Fruit fly (Drosophila melanogaster) whole organism, embryonic: ENCODE measurements around the gene CG5500.

Experiments
- Asciz ChIP-seq: fragments of 200-800 bp; sonication (Bioruptor generic); optimal IDR thresholded peaks from 2 replicates; lab custom pipeline; 2017; ENCODE audit warnings: missing biosample characterization, mild to moderate bottlenecking, missing genetic modification characterization, missing genetic modification reagents
- CG10147 ChIP-seq: fragments of 200-800 bp; sonication (Bioruptor generic); optimal IDR thresholded peaks from 2 replicates; lab custom pipeline; 2019; ENCODE audit warnings: missing biosample characterization, mild to moderate bottlenecking, missing genetic modification characterization, moderate library complexity
- CG10209 ChIP-seq: fragments of 200-800 bp; sonication (Bioruptor generic); optimal IDR thresholded peaks from 3 replicates; lab custom pipeline; 2017; ENCODE audit warnings: missing biosample characterization, mild to moderate bottlenecking, missing genetic modification characterization, missing genetic modification reagents
- CG12155 ChIP-seq: fragments of 200-800 bp; sonication (Bioruptor generic); optimal IDR thresholded peaks from 3 replicates; lab custom pipeline; 2016; ENCODE audit warnings: missing biosample characterization, missing genetic modification characterization
- CG1603 ChIP-seq: fragments of 200-800 bp; sonication (Bioruptor generic); optimal IDR thresholded peaks from 2 replicates; lab custom pipeline; 2019; ENCODE audit warnings: missing biosample characterization, mild to moderate bottlenecking, missing genetic modification characterization, moderate library complexity
- CG17359 ChIP-seq: fragments of 200-800 bp; sonication (Bioruptor generic); optimal IDR thresholded peaks from 3 replicates; lab custom pipeline; 2018; ENCODE audit warnings: missing biosample characterization, mild to moderate bottlenecking, missing genetic modification characterization, moderate library complexity
- CG17802 ChIP-seq: fragments of 200-800 bp; sonication (Bioruptor generic); optimal IDR thresholded peaks from 2 replicates; lab custom pipeline; 2018; ENCODE audit warnings: missing biosample characterization, mild to moderate bottlenecking, missing genetic modification characterization, moderate library complexity
- CG17829 ChIP-seq: fragments of 200-800 bp; optimal IDR thresholded peaks from 2 replicates; lab custom pipeline; 2019; ENCODE audit warnings: missing biosample characterization, mild to moderate bottlenecking, missing genetic modification characterization, moderate library complexity
- CG30020 ChIP-seq: fragments of 200-800 bp; optimal IDR thresholded peaks from 2 replicates; lab custom pipeline; 2019; ENCODE audit warnings: missing biosample characterization, mild to moderate bottlenecking, missing genetic modification characterization, moderate library complexity
- CG32772 ChIP-seq: fragments of 200-800 bp; sonication (Bioruptor generic); IDR thresholded peaks from 2 replicates; pipeline ENCODE4 v1.3.6; 2022; ENCODE audit warnings: missing biosample characterization, missing genetic modification characterization
- CG34376 ChIP-seq: fragments of 200-800 bp; sonication (Bioruptor generic); optimal IDR thresholded peaks from 2 replicates; lab custom pipeline; 2018; ENCODE audit warnings: missing biosample characterization, mild to moderate bottlenecking, missing genetic modification characterization
- CG6689 ChIP-seq: fragments of 200-800 bp; sonication (Bioruptor generic); IDR thresholded peaks from 2 replicates; pipeline ENCODE4 v1.3.6; 2022; ENCODE audit warnings: missing biosample characterization, missing genetic modification characterization
- CG7271 ChIP-seq: fragments of 200-800 bp; sonication (Bioruptor generic); optimal IDR thresholded peaks from 2 replicates; lab custom pipeline; 2018; ENCODE audit warnings: missing biosample characterization, mild to moderate bottlenecking, missing genetic modification characterization, moderate library complexity
- CG7786 ChIP-seq: fragments of 200-800 bp; sonication (Bioruptor generic); optimal IDR thresholded peaks from 2 replicates; lab custom pipeline; 2016; ENCODE audit warnings: missing biosample characterization, missing genetic modification characterization
- CG7963 ChIP-seq: fragments of 200-800 bp; sonication (Bioruptor generic); IDR thresholded peaks from 3 replicates; pipeline ENCODE4 v1.3.6; 2022; ENCODE audit warnings: missing biosample characterization, missing genetic modification characterization; ENCODE audit not compliant: partially characterized antibody
- CG8359 ChIP-seq: fragments of 200-800 bp; sonication (Bioruptor generic); optimal IDR thresholded peaks from 2 replicates; lab custom pipeline; 2017; ENCODE audit warnings: missing biosample characterization, mild to moderate bottlenecking, missing genetic modification characterization, borderline replicate concordance
- Chrac-16 ChIP-seq: fragments of 200-800 bp; sonication (Bioruptor generic); optimal IDR thresholded peaks from 3 replicates; lab custom pipeline; 2016; ENCODE audit warnings: missing biosample characterization, missing genetic modification characterization
- CrebB ChIP-seq: fragments of 200-800 bp; sonication (Bioruptor generic); optimal IDR thresholded peaks from 3 replicates; lab custom pipeline; 2018; ENCODE audit warnings: missing biosample characterization, mild to moderate bottlenecking, missing genetic modification characterization
- Dfd ChIP-seq, 2 experiments: fragments of >200 bp; optimal IDR thresholded peaks; 2 replicates each; lab custom pipeline; 2017; ENCODE audit warnings: missing biosample characterization in 2 of 2, missing genetic modification characterization in 2 of 2
- Dp ChIP-seq: fragments of 200-800 bp; sonication (Bioruptor generic); optimal IDR thresholded peaks from 2 replicates; lab custom pipeline; 2018; ENCODE audit warnings: missing biosample characterization, mild to moderate bottlenecking, missing genetic modification characterization, moderate library complexity
- E2f1 ChIP-seq: fragments of 200-800 bp; sonication (Bioruptor generic); IDR thresholded peaks from 2 replicates; pipeline ENCODE4 v1.3.6; 2022; ENCODE audit warnings: missing biosample characterization, missing genetic modification characterization
- Ets97D ChIP-seq: fragments of 200-800 bp; sonication (Bioruptor generic); optimal IDR thresholded peaks from 3 replicates; lab custom pipeline; 2016; ENCODE audit warnings: missing biosample characterization, missing genetic modification characterization
- Lpt ChIP-seq: fragments of >200 bp; optimal IDR thresholded peaks from 2 replicates; lab custom pipeline; 2018; ENCODE audit warnings: missing biosample characterization, missing genetic modification characterization
- MESR4 ChIP-seq: fragments of 200-800 bp; sonication (Bioruptor generic); optimal IDR thresholded peaks from 2 replicates; lab custom pipeline; 2018; ENCODE audit warnings: missing biosample characterization, mild to moderate bottlenecking, missing genetic modification characterization, moderate library complexity
- NC2β ChIP-seq: fragments of 200-800 bp; sonication (Bioruptor generic); optimal IDR thresholded peaks from 2 replicates; lab custom pipeline; 2016; ENCODE audit warnings: missing biosample characterization, missing genetic modification characterization
- Oaz ChIP-seq: fragments of 200-800 bp; sonication (Bioruptor generic); IDR thresholded peaks from 2 replicates; pipeline ENCODE4 v1.3.6; 2022; ENCODE audit warnings: missing biosample characterization, missing genetic modification characterization
- Pdp1 ChIP-seq, 2 experiments: fragments of 200-800 bp; sonication (Bioruptor generic); optimal IDR thresholded peaks; 3 replicates each; lab custom pipeline; 2016; ENCODE audit warnings: missing biosample characterization in 2 of 2, missing genetic modification characterization in 2 of 2, mild to moderate bottlenecking in 1 of 2, moderate library complexity in 1 of 2
- Six4 ChIP-seq: fragments of 200-800 bp; sonication (Bioruptor generic); optimal IDR thresholded peaks from 2 replicates; lab custom pipeline; 2016; ENCODE audit warnings: missing biosample characterization, missing genetic modification characterization
- Sry-δ ChIP-seq: fragments of 200-800 bp; sonication (Bioruptor generic); optimal IDR thresholded peaks from 2 replicates; lab custom pipeline; 2016; ENCODE audit warnings: missing biosample characterization, missing genetic modification characterization
- az2 ChIP-seq: fragments of 200-800 bp; sonication (Bioruptor generic); optimal IDR thresholded peaks from 3 replicates; lab custom pipeline; 2016; ENCODE audit warnings: missing biosample characterization, missing genetic modification characterization
- bab2 ChIP-seq: fragments of 200-800 bp; sonication (Bioruptor generic); optimal IDR thresholded peaks from 2 replicates; lab custom pipeline; 2016; ENCODE audit warnings: missing biosample characterization, missing genetic modification characterization
- cas ChIP-seq: fragments of 200-800 bp; sonication (Bioruptor generic); IDR thresholded peaks from 2 replicates; pipeline ENCODE4 v1.3.6; 2022; ENCODE audit warnings: missing biosample characterization, missing genetic modification characterization
- cwo ChIP-seq: fragments of 200-800 bp; sonication (Bioruptor generic); optimal IDR thresholded peaks from 3 replicates; lab custom pipeline; 2017; ENCODE audit warnings: missing biosample characterization, missing genetic modification characterization, mild to moderate bottlenecking, moderate library complexity, missing genetic modification reagents
- dpn ChIP-seq, 2 experiments: fragments of 200-800 bp; sonication (Bioruptor generic); optimal IDR thresholded peaks; 3 replicates each; lab custom pipeline; 2016; ENCODE audit warnings: missing biosample characterization in 2 of 2, missing genetic modification characterization in 2 of 2
- emc ChIP-seq: fragments of 200-800 bp; sonication (Bioruptor generic); optimal IDR thresholded peaks from 2 replicates; lab custom pipeline; 2016; ENCODE audit warnings: missing biosample characterization, missing genetic modification characterization
- ems ChIP-seq: fragments of 200-800 bp; sonication (Bioruptor generic); optimal IDR thresholded peaks from 3 replicates; lab custom pipeline; 2016; ENCODE audit warnings: missing biosample characterization, missing genetic modification characterization
- ewg ChIP-seq: fragments of 200-800 bp; sonication (Bioruptor generic); optimal IDR thresholded peaks from 3 replicates; lab custom pipeline; 2017; ENCODE audit warnings: mild to moderate bottlenecking, missing biosample characterization, missing genetic modification reagents, missing genetic modification characterization
- fru ChIP-seq: fragments of >200 bp; optimal IDR thresholded peaks from 2 replicates; lab custom pipeline; 2017
- fu2 ChIP-seq: fragments of 200-800 bp; sonication (Bioruptor generic); optimal IDR thresholded peaks from 2 replicates; lab custom pipeline; 2016; ENCODE audit warnings: missing biosample characterization, missing genetic modification characterization
- gt ChIP-seq: fragments of 200-800 bp; sonication (Bioruptor generic); IDR thresholded peaks from 2 replicates; pipeline ENCODE4 v1.3.6; 2022; ENCODE audit warnings: missing biosample characterization, missing genetic modification characterization
- ham ChIP-seq: fragments of 200-800 bp; sonication (Bioruptor generic); IDR thresholded peaks from 2 replicates; pipeline ENCODE4 v1.3.6; 2022; ENCODE audit warnings: missing biosample characterization, missing genetic modification characterization
- hth ChIP-seq: fragments of >200 bp; optimal IDR thresholded peaks from 2 replicates; lab custom pipeline; 2017; ENCODE audit warnings: inconsistent platforms
- mirr ChIP-seq: fragments of 200-800 bp; sonication (Bioruptor generic); optimal IDR thresholded peaks from 3 replicates; lab custom pipeline; 2018; ENCODE audit warnings: missing biosample characterization, mild to moderate bottlenecking, missing genetic modification characterization
- pfk ChIP-seq: fragments of 200-800 bp; sonication (Bioruptor generic); optimal IDR thresholded peaks from 2 replicates; lab custom pipeline; 2018; ENCODE audit warnings: missing biosample characterization, mild to moderate bottlenecking, missing genetic modification characterization, moderate library complexity
- pita ChIP-seq: fragments of 200-800 bp; sonication (Bioruptor generic); optimal IDR thresholded peaks from 2 replicates; lab custom pipeline; 2017; ENCODE audit warnings: missing biosample characterization, mild to moderate bottlenecking, missing genetic modification characterization
- pnt ChIP-seq: fragments of 200-800 bp; sonication (Bioruptor generic); optimal IDR thresholded peaks from 3 replicates; lab custom pipeline; 2016; ENCODE audit warnings: missing biosample characterization, missing genetic modification characterization
- pum ChIP-seq: fragments of 200-800 bp; sonication (Bioruptor generic); optimal IDR thresholded peaks from 2 replicates; lab custom pipeline; 2016; ENCODE audit warnings: missing biosample characterization, missing genetic modification characterization
- repo ChIP-seq: fragments of 200-800 bp; sonication (Bioruptor generic); optimal IDR thresholded peaks from 2 replicates; lab custom pipeline; 2016; ENCODE audit warnings: missing biosample characterization, missing genetic modification characterization
- slbo ChIP-seq: fragments of 200-800 bp; sonication (Bioruptor generic); IDR thresholded peaks from 2 replicates; pipeline ENCODE4 v1.3.6; 2022; ENCODE audit warnings: missing biosample characterization, missing genetic modification characterization
- tio ChIP-seq: fragments of 200-800 bp; sonication (Bioruptor generic); optimal IDR thresholded peaks from 2 replicates; lab custom pipeline; 2017; ENCODE audit warnings: missing biosample characterization, missing genetic modification characterization, inconsistent platforms
- ttk ChIP-seq: fragments of 200-800 bp; sonication (Bioruptor generic); IDR thresholded peaks from 2 replicates; pipeline ENCODE4 v2.1.2; 2022; ENCODE audit warnings: missing biosample characterization, missing genetic modification characterization
- vfl ChIP-seq: fragments of 200-800 bp; sonication (Bioruptor generic); optimal IDR thresholded peaks from 2 replicates; lab custom pipeline; 2016; ENCODE audit warnings: missing biosample characterization, missing genetic modification characterization
- zfh2 ChIP-seq: fragments of 200-800 bp; sonication (Bioruptor generic); optimal IDR thresholded peaks from 2 replicates; lab custom pipeline; 2016; ENCODE audit warnings: missing biosample characterization, missing genetic modification characterization

Gene CG5500

dm6 chr3R:26912615-26913014 is 36.2 kb downstream of the CG5500 start, which contains the start of gene Ets97D (continued):
- TF ChIP-seq CG1603 (tag; lab: Kevin White, UChicago) = peak; percentile 83
- no peak for TF ChIP-seq CrebB
- TF ChIP-seq Dfd (GFP tag; optimal IDR thresholded peaks at IDR 0.05; lab: Kevin White, UChicago) = no peak
- TF ChIP-seq pum (GFP tag; lab: Kevin White, UChicago) = no peak
- no peak for TF ChIP-seq pnt
- no peak for TF ChIP-seq ttk
- no peak for TF ChIP-seq emc (GFP tag; lab: Kevin White, UChicago)
- TF ChIP-seq CG6689 (GFP tag; lab: Robert Waterston, UW) = no peak
- no peak for TF ChIP-seq CG34376 (GFP tag; lab: Kevin White, UChicago)
- TF ChIP-seq slbo (GFP tag; lab: Robert Waterston, UW) = no peak
- TF ChIP-seq CG8359 (GFP tag; lab: Kevin White, UChicago) = no peak
- TF ChIP-seq ewg (GFP tag; lab: Kevin White, UChicago) = no peak
- no peak for TF ChIP-seq zfh2 (GFP tag; lab: Kevin White, UChicago)
- TF ChIP-seq CG17802 (tag; lab: Kevin White, UChicago) = no peak
- TF ChIP-seq bab2 (GFP tag; lab: Kevin White, UChicago) = no peak
- no peak for TF ChIP-seq CG32772 (GFP tag; lab: Robert Waterston, UW)
- no peak for TF ChIP-seq Chrac-16 (GFP tag; lab: Kevin White, UChicago)
- no peak for TF ChIP-seq repo (GFP tag; lab: Kevin White, UChicago)
- peak; percentile 84 for TF ChIP-seq Ets97D (GFP tag; lab: Kevin White, UChicago)
- no peak for TF ChIP-seq CG10147
- TF ChIP-seq CG7271 (tag; lab: Kevin White, UChicago) = no peak
- TF ChIP-seq Pdp1 (GFP tag; optimal IDR thresholded peaks at IDR 0.05; lab: Kevin White, UChicago) = peak in 1 of 2 experiments; percentile 31
- TF ChIP-seq MESR4 (GFP tag; lab: Kevin White, UChicago) = peak; percentile 61
- no peak for TF ChIP-seq cas (GFP tag; lab: Robert Waterston, UW)
- no peak for TF ChIP-seq pita (GFP tag; lab: Kevin White, UChicago)
- TF ChIP-seq CG7786 (GFP tag; lab: Kevin White, UChicago) = no peak
- no peak for TF ChIP-seq CG7963 (GFP tag; lab: Robert Waterston, UW)
- TF ChIP-seq Six4 = no peak
- no peak for TF ChIP-seq gt
- no peak for TF ChIP-seq az2 (GFP tag; lab: Kevin White, UChicago)
- TF ChIP-seq ham (GFP tag; lab: Robert Waterston, UW) = no peak
- TF ChIP-seq cwo = no peak
- no peak for TF ChIP-seq CG12155 (GFP tag; lab: Kevin White, UChicago)
- TF ChIP-seq pfk (GFP tag; lab: Kevin White, UChicago) = no peak
- no peak for TF ChIP-seq fu2 (GFP tag; lab: Kevin White, UChicago)
- no peak for TF ChIP-seq Lpt (GFP tag; lab: Kevin White, UChicago)
- TF ChIP-seq ems (GFP tag; lab: Kevin White, UChicago) = no peak
- no peak for TF ChIP-seq dpn (GFP tag; optimal IDR thresholded peaks at IDR 0.05; lab: Kevin White, UChicago)
- TF ChIP-seq CG17359 = no peak
- peak; percentile 27 for TF ChIP-seq Sry-δ (GFP tag; lab: Kevin White, UChicago)
- TF ChIP-seq CG17829 = no peak
- TF ChIP-seq CG30020 (tag; lab: Kevin White, UChicago) = no peak
- TF ChIP-seq NC2β (GFP tag; lab: Kevin White, UChicago) = peak; percentile 37
- no peak for TF ChIP-seq Oaz (GFP tag; lab: Robert Waterston, UW)
- TF ChIP-seq Asciz (GFP tag; lab: Kevin White, UChicago) = no peak
- no peak for TF ChIP-seq CG10209 (GFP tag; lab: Kevin White, UChicago)
- no peak for TF ChIP-seq hth (lab: Kevin White, UChicago)
- TF ChIP-seq tio (GFP tag; lab: Kevin White, UChicago) = no peak
- TF ChIP-seq Dp (GFP tag; lab: Kevin White, UChicago) = peak; percentile 100
- TF ChIP-seq fru = no peak
- TF ChIP-seq mirr (GFP tag; lab: Kevin White, UChicago) = no peak
- TF ChIP-seq E2f1 (GFP tag; lab: Robert Waterston, UW) = no peak
- peak; percentile 26 for TF ChIP-seq vfl (GFP tag; lab: Kevin White, UChicago)
